Worm (Caenorhabditis elegans) whole organism, L4 larva: ENCODE results near the gene C55C3.4.

Source experiments
- Y5F2A.4 ChIP-seq: fragments of 200-800 bp; sonication (Bioruptor generic); optimal IDR thresholded peaks from 2 replicates; lab custom pipeline; 2018; ENCODE audit warnings: mild to moderate bottlenecking, missing genetic modification characterization, missing compliant biosample characterization
- ces-1 ChIP-seq: fragments of 150-350 bp; sonication (generic microtip); optimal IDR thresholded peaks from 4 replicates; lab custom pipeline; 2014; ENCODE audit warnings: missing biosample characterization, missing genetic modification reagents, missing genetic modification characterization
- dmd-6 ChIP-seq: fragments of 200-800 bp; sonication (Bioruptor generic); IDR thresholded peaks from 2 replicates; pipeline ENCODE4 v1.3.6; 2022; ENCODE audit warnings: missing genetic modification reagents, missing genetic modification characterization, missing compliant biosample characterization
- mxl-2 ChIP-seq: fragments of 200-800 bp; sonication (Bioruptor generic); conservative IDR thresholded peaks from 2 replicates; pipeline ENCODE4 v1.3.6; 2022; ENCODE audit warnings: missing genetic modification reagents, missing genetic modification characterization, missing compliant biosample characterization
- mxl-3 ChIP-seq: fragments of 200-800 bp; sonication (Bioruptor generic); optimal IDR thresholded peaks from 2 replicates; lab custom pipeline; 2018; ENCODE audit warnings: mild to moderate bottlenecking, missing genetic modification characterization, missing compliant biosample characterization
- pha-4 ChIP-seq, 2 experiments: fragments of 150-350 bp in 1 of 2; fragments of 200-800 bp in 1 of 2; sonication (Bioruptor generic) in 1 of 2; IDR thresholded peaks in 1 of 2; optimal IDR thresholded peaks in 1 of 2; 2 replicates each; pipeline versions ENCODE4 v1.3.6 to Lab custom; 2014 to 2022; ENCODE audit warnings: missing genetic modification characterization in 2 of 2, missing genetic modification reagents in 2 of 2, missing biosample characterization in 1 of 2, missing compliant biosample characterization in 1 of 2
- skn-1 ChIP-seq: fragments of 150-350 bp; optimal IDR thresholded peaks from 2 replicates; lab custom pipeline; 2014; ENCODE audit warnings: missing biosample characterization, missing genetic modification characterization

DNA sequence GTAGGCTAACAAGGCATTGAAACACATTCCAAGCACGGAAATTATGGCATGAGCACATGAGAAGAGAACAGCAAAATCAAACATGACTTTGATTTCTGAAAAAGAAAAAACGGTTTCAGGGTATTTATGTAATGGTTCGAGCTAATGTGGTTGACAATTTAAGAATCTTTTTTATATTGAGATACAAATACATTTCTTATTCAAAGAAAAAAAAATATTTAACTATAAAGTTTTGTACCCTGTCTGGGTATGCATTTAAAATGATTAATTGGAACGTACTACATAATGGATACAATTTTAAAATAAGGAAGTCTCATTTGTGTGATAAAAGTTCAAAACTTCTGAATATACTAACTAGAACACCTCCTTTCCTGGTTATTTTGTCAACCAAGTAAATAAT lies 47.8 kb downstream of the C55C3.4 start, which contains the start of gene srd-12:
- TF ChIP-seq skn-1: no peak
- TF ChIP-seq mxl-2 (GFP tag; lab: Robert Waterston, UW): no peak
- no peak for TF ChIP-seq Y5F2A.4 (GFP tag; lab: Kevin White, UChicago)
- TF ChIP-seq dmd-6 (GFP tag; lab: Robert Waterston, UW): no peak
- no peak for TF ChIP-seq ces-1
- no peak for TF ChIP-seq mxl-3 (GFP tag; lab: Kevin White, UChicago)
- no peak for TF ChIP-seq pha-4 (GFP tag; IDR thresholded peaks at IDR 0.05; lab: Robert Waterston, UW)
- TF ChIP-seq pha-4 (tag; optimal IDR thresholded peaks at IDR 0.05; lab: Kevin White, UChicago): no peak
